Worm (Caenorhabditis elegans) whole organism, early embryonic: Measurements from ENCODE around the gene lin-22.

Experiments used
- B0310.2 ChIP-seq: sonication (generic microtip); optimal IDR thresholded peaks from 2 replicates; lab custom pipeline; 2016; ENCODE audit warnings: mild to moderate bottlenecking, missing genetic modification characterization, missing compliant biosample characterization
- F13C5.2 ChIP-seq: sonication (generic microtip); optimal IDR thresholded peaks from 2 replicates; lab custom pipeline; 2017; ENCODE audit warnings: mild to moderate bottlenecking, missing genetic modification characterization, inconsistent platforms, missing compliant biosample characterization
- aly-1 ChIP-seq: sonication (generic microtip); optimal IDR thresholded peaks from 2 replicates; lab custom pipeline; 2016; ENCODE audit warnings: missing genetic modification characterization, missing compliant biosample characterization
- ama-1 ChIP-seq: fragments of 150-350 bp; optimal IDR thresholded peaks from 2 replicates; lab custom pipeline; 2014
- ceh-13 ChIP-seq: fragments of 200-800 bp; sonication (Bioruptor generic); optimal IDR thresholded peaks from 2 replicates; lab custom pipeline; 2018; ENCODE audit warnings: mild to moderate bottlenecking, missing genetic modification characterization, missing compliant biosample characterization
- ceh-36 ChIP-seq: sonication (generic microtip); optimal IDR thresholded peaks from 2 replicates; lab custom pipeline; 2016; ENCODE audit warnings: missing genetic modification characterization, inconsistent platforms, missing compliant biosample characterization
- ets-7 ChIP-seq: sonication (generic microtip); optimal IDR thresholded peaks from 2 replicates; lab custom pipeline; 2016; ENCODE audit warnings: missing genotype, missing genetic modification characterization, missing compliant biosample characterization
- flt-1 ChIP-seq: fragments of 200-800 bp; sonication (Bioruptor generic); IDR thresholded peaks from 2 replicates; pipeline ENCODE4 v1.3.6; 2022; ENCODE audit warnings: missing genetic modification characterization, missing compliant biosample characterization
- hmbx-1 ChIP-seq: sonication (generic microtip); optimal IDR thresholded peaks from 2 replicates; lab custom pipeline; 2016; ENCODE audit warnings: mild to moderate bottlenecking, missing genetic modification characterization, missing compliant biosample characterization
- hmg-4 ChIP-seq: fragments of 200-800 bp; sonication (Bioruptor generic); optimal IDR thresholded peaks from 2 replicates; lab custom pipeline; 2018; ENCODE audit warnings: mild to moderate bottlenecking, missing genetic modification characterization, missing compliant biosample characterization
- hnd-1 ChIP-seq: sonication (generic microtip); optimal IDR thresholded peaks from 2 replicates; lab custom pipeline; 2016; ENCODE audit warnings: missing genetic modification characterization, missing compliant biosample characterization
- pes-1 ChIP-seq: fragments of 200-800 bp; sonication (Bioruptor generic); IDR thresholded peaks from 2 replicates; pipeline ENCODE4 v1.3.6; 2022; ENCODE audit warnings: missing genetic modification reagents, missing genetic modification characterization, missing compliant biosample characterization
- scrt-1 ChIP-seq: fragments of 200-800 bp; sonication (Bioruptor generic); IDR thresholded peaks from 2 replicates; pipeline ENCODE4 v1.3.6; 2022; ENCODE audit warnings: missing genetic modification characterization, missing compliant biosample characterization
- sea-1 ChIP-seq: fragments of 200-800 bp; sonication (Bioruptor generic); conservative IDR thresholded peaks from 2 replicates; pipeline ENCODE4 v1.3.6; 2022; ENCODE audit warnings: missing genetic modification characterization, missing compliant biosample characterization
- tbx-11 ChIP-seq: fragments of 200-800 bp; sonication (Bioruptor generic); IDR thresholded peaks from 2 replicates; pipeline ENCODE4 v1.3.6; 2022; ENCODE audit warnings: missing genetic modification characterization, missing compliant biosample characterization
- tbx-37 ChIP-seq: fragments of 200-800 bp; sonication (Bioruptor generic); conservative IDR thresholded peaks from 2 replicates; pipeline ENCODE4 v1.3.6; 2022; ENCODE audit warnings: missing genetic modification reagents, missing genetic modification characterization, missing compliant biosample characterization
- tra-4 ChIP-seq: sonication (generic microtip); optimal IDR thresholded peaks from 2 replicates; lab custom pipeline; 2017; ENCODE audit warnings: missing genetic modification characterization, missing compliant biosample characterization

The lin-22 gene

DNA sequence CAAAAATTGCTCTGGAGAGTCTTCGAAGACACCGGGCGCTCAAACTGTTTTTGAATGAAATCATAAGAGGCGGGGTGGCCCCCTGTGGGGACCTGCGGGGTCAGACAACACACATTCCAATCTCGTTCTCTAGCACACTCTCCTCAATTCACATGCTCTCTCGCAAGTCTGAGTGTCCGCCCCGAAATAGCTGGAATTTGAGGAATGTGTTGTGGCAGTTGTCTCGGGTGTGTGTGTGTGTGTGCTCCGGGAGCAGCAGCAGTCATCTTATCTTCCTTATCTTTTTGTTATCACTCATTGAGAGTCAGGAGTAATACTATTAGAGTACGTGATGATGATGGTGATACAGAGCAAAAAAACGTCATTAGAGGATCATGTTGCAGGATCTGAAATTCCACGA is 10.3 kb downstream of the lin-22 start:
- TF ChIP-seq flt-1 = no peak
- TF ChIP-seq ets-7 (tag; lab: Kevin White, UChicago) = no peak
- no peak for TF ChIP-seq tbx-37 (GFP tag; lab: Robert Waterston, UW)
- TF ChIP-seq ceh-36 (tag; lab: Kevin White, UChicago) = no peak
- no peak for TF ChIP-seq scrt-1 (GFP tag; lab: Robert Waterston, UW)
- no peak for TF ChIP-seq tra-4 (tag; lab: Kevin White, UChicago)
- no peak for TF ChIP-seq hmbx-1 (tag; lab: Kevin White, UChicago)
- TF ChIP-seq hnd-1 (tag; lab: Kevin White, UChicago) = no peak

DNA sequence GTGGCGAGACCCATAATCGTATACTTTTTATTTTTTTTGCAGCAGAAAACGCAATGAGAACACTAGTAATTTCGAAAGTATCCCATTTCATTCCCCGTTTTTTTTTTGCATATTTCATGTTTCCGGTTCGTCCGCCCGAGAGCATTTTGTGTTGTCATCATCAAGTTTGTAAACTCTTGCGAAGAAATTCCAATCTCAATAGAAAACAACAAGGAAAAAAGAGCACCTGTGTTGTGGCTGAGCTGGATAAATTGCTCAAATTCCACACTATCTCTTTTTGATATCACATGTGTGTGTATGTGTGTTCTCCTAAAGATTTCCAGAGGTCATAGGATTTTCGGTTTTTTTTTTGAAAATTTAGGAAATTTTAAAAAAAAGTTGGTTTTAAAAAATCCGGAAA is 12.5 kb downstream of the lin-22 start:
- TF ChIP-seq pes-1 (GFP tag; lab: Robert Waterston, UW) (no peak), B0310.2 (no peak)

DNA sequence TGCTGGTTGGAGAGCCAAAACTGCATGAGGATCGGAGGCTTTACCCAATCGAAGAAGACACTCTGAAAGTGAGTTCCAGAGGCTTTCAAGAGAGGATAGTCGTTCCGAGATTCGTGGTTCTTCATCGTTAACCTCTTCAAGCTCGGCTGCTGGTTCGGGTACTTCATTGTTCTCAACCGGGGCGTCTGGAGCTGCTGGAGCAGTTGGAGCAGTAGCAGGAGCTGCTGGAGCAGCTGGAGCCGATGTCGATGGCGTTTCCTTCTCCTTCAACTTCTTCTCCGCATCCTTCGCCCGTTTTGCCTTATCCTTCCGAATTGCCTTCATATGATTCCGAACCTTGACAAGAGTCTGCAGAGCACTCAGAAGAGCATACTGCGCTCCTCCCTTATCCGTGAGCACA is 15.8 kb downstream of the lin-22 start:
- TF ChIP-seq scrt-1 (GFP tag; lab: Robert Waterston, UW) = no peak
- no peak for TF ChIP-seq F13C5.2 (tag; lab: Kevin White, UChicago)
- no peak for TF ChIP-seq hmbx-1 (tag; lab: Kevin White, UChicago)
- no peak for TF ChIP-seq tbx-11 (GFP tag; lab: Robert Waterston, UW)
- TF ChIP-seq hmg-4 (GFP tag; lab: Kevin White, UChicago) = no peak
- no peak for TF ChIP-seq flt-1

DNA sequence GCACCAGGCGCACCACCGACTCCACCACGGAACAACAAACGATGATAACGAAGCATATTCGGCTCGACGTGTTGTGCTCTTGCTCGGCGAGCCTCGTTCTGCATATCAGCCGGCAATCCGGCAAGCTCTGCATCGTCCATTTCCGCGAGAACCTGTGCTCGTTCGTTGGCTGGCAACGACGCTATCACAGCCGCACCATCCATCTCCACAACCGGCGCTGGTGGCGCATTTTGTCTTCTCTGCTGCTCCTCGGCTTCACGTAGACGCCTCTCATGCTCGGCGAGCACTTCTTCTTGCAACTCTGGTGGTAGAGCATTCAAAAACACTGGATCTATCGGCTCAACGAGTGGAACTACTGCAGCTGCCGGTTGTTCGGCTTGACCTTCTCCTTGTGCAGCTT is 18.4 kb downstream of the lin-22 start:
- no peak for TF ChIP-seq ama-1 (lab: Kevin White, UChicago)

DNA sequence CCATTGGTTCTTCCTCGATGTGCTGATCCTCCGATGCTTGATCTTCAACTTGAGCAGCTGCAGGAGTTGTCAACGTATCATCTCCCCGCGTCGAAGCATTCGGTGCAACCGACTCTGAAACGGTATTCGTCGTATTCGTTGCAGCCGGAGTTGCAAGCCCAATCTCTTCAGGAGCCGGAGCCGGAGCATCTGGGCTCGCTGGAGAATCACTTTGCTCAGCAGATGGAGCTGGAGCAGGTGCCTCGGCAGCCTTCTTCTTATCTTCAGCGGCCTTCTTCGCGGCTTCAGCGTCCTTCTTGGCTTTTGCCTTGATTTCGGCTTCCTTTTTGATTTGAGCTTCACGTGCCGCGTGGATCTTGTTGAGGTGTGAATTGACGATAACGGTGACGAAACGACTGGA is 19.2 kb downstream of the lin-22 start:
- TF ChIP-seq ama-1 (lab: Kevin White, UChicago) (no peak), sea-1 (GFP tag; lab: Robert Waterston, UW) (no peak), ets-7 (tag; lab: Kevin White, UChicago) (no peak), aly-1 (tag; lab: Kevin White, UChicago) (no peak), B0310.2 (no peak), pes-1 (GFP tag; lab: Robert Waterston, UW) (no peak), hnd-1 (tag; lab: Kevin White, UChicago) (no peak), tbx-11 (GFP tag; lab: Robert Waterston, UW) (no peak), scrt-1 (GFP tag; lab: Robert Waterston, UW) (no peak), flt-1 (no peak), ceh-36 (tag; lab: Kevin White, UChicago) (no peak), F13C5.2 (tag; lab: Kevin White, UChicago) (no peak), hmbx-1 (tag; lab: Kevin White, UChicago) (no peak), hmg-4 (GFP tag; lab: Kevin White, UChicago) (no peak), tbx-37 (GFP tag; lab: Robert Waterston, UW) (no peak), tra-4 (tag; lab: Kevin White, UChicago) (no peak), ceh-13 (GFP tag; lab: Kevin White, UChicago) (no peak)

DNA sequence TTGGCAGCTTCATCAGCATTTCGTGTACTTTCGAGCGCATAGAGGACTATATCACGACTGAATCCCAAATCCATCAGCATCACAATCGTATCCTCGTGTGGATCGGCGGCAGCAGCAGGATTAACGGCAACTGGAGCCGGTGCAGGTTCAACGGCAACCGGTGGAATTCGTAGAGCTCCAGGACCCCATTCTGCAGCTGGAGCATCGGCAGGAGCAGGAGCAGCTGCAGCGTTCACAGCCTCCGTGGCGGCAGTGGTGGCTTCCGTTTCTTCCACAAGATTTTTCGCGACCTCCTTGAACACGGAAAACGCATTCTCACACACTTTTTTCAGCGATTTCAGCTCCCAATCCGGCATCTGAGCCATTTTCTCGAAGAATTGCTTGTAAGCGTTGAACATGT is 24.6 kb downstream of the lin-22 start:
- TF ChIP-seq ceh-13 (GFP tag; lab: Kevin White, UChicago) (no peak), tra-4 (tag; lab: Kevin White, UChicago) (no peak), tbx-11 (GFP tag; lab: Robert Waterston, UW) (no peak), hmg-4 (GFP tag; lab: Kevin White, UChicago) (no peak), ama-1 (lab: Kevin White, UChicago) (no peak), aly-1 (tag; lab: Kevin White, UChicago) (no peak), pes-1 (GFP tag; lab: Robert Waterston, UW) (no peak), tbx-37 (GFP tag; lab: Robert Waterston, UW) (no peak), scrt-1 (GFP tag; lab: Robert Waterston, UW) (no peak), flt-1 (no peak), F13C5.2 (tag; lab: Kevin White, UChicago) (no peak), hnd-1 (tag; lab: Kevin White, UChicago) (no peak)

DNA sequence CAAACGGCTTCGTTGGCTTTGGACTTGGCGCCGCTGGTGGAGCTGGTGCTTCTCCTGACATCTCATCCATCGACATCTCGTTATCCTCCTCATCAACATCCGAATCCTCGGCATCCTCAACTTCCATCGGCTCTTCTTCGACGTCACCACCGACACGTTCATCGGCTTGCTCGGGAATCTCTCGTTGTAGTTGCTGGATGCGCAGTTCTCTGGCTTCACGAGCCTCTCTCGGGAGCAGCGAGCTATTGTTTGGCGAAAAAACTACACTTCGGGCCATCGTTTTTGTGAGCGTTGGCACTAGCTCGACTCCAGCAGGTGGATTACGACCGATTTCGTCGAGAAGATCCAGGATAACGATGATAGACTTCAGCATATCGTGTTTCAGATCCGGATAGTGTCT is 26.5 kb downstream of the lin-22 start:
- no peak for TF ChIP-seq hnd-1 (tag; lab: Kevin White, UChicago)
- no peak for TF ChIP-seq sea-1 (GFP tag; lab: Robert Waterston, UW)
- TF ChIP-seq aly-1 (tag; lab: Kevin White, UChicago) = no peak
- TF ChIP-seq pes-1 (GFP tag; lab: Robert Waterston, UW) = no peak
- TF ChIP-seq tbx-11 (GFP tag; lab: Robert Waterston, UW) = no peak
- no peak for TF ChIP-seq flt-1
- no peak for TF ChIP-seq ceh-13 (GFP tag; lab: Kevin White, UChicago)
- TF ChIP-seq B0310.2 = no peak
- TF ChIP-seq F13C5.2 (tag; lab: Kevin White, UChicago) = no peak
- no peak for TF ChIP-seq hmbx-1 (tag; lab: Kevin White, UChicago)
- no peak for TF ChIP-seq ets-7 (tag; lab: Kevin White, UChicago)

DNA sequence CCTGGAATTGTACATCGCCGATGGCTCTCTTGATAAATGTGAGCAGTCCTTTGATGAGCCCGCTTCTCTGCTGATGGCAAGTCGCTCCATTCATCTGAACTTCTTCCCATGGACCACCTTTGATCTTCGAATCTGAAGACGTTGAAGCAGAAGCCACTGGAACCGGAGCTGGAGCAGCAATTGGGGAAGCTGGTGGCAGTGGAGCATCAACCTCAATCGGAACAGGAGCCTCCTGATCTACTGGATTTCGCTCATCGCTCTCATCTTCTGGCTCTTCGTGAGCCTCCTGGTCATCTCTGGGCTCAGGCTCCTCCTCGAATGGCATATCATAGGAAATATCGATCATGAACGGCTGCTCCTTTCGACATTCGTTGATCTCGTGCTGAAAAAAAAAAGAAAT is 27.4 kb downstream of the lin-22 start:
- TF ChIP-seq flt-1 = no peak
